Fruit fly (Drosophila melanogaster) whole organism, embryonic: ENCODE measurements around the gene CG17364.
A peak's percentile ranks its signal among the peaks of the same experiment; 100 is the strongest.

ENCODE experiments used
- BEAF-32 ChIP-seq: fragments of 200-800 bp; sonication (Bioruptor generic); optimal IDR thresholded peaks from 3 replicates; lab custom pipeline; 2017; ENCODE audit warnings: missing biosample characterization, missing genetic modification characterization, mild to moderate bottlenecking, moderate library complexity, missing genetic modification reagents
- CG10431 ChIP-seq: fragments of 200-800 bp; sonication (Bioruptor generic); optimal IDR thresholded peaks from 3 replicates; lab custom pipeline; 2018; ENCODE audit warnings: missing biosample characterization, mild to moderate bottlenecking, missing genetic modification characterization
- CG11504 ChIP-seq: fragments of 200-800 bp; sonication (Bioruptor generic); optimal IDR thresholded peaks from 3 replicates; lab custom pipeline; 2019; ENCODE audit warnings: missing biosample characterization, mild to moderate bottlenecking, missing genetic modification characterization, moderate library complexity
- CG11560 ChIP-seq: fragments of 200-800 bp; sonication (Bioruptor generic); IDR thresholded peaks from 3 replicates; pipeline ENCODE4 v1.3.6; 2022; ENCODE audit warnings: missing biosample characterization, missing genetic modification characterization
- CG11695 ChIP-seq: fragments of 200-800 bp; sonication (Bioruptor generic); IDR thresholded peaks from 3 replicates; pipeline ENCODE4 v1.3.6; 2022; ENCODE audit warnings: missing biosample characterization, missing genetic modification characterization
- CG12071 ChIP-seq: fragments of 200-800 bp; sonication (Bioruptor generic); optimal IDR thresholded peaks from 3 replicates; lab custom pipeline; 2018; ENCODE audit warnings: missing biosample characterization, mild to moderate bottlenecking, missing genetic modification characterization
- CG12942 ChIP-seq: fragments of 200-800 bp; sonication (Bioruptor generic); optimal IDR thresholded peaks from 3 replicates; lab custom pipeline; 2016; ENCODE audit warnings: missing biosample characterization, missing genetic modification characterization
- CG14014 ChIP-seq: fragments of 200-800 bp; sonication (Bioruptor generic); IDR thresholded peaks from 2 replicates; pipeline ENCODE4 v1.3.6; 2022; ENCODE audit warnings: missing biosample characterization, missing genetic modification characterization
- CG15601 ChIP-seq: fragments of 200-800 bp; sonication (Bioruptor generic); optimal IDR thresholded peaks from 3 replicates; lab custom pipeline; 2019; ENCODE audit warnings: missing biosample characterization, mild to moderate bottlenecking, missing genetic modification characterization, moderate library complexity
- CG16813 ChIP-seq: fragments of 200-800 bp; sonication (Bioruptor generic); IDR thresholded peaks from 3 replicates; pipeline ENCODE4 v1.3.6; 2022; ENCODE audit warnings: missing biosample characterization, missing genetic modification characterization; ENCODE audit not compliant: partially characterized antibody
- CG18599 ChIP-seq: fragments of 200-800 bp; sonication (Bioruptor generic); optimal IDR thresholded peaks from 3 replicates; lab custom pipeline; 2017; ENCODE audit warnings: missing biosample characterization, missing genetic modification characterization, mild to moderate bottlenecking, moderate library complexity, missing genetic modification reagents
- CG18764 ChIP-seq: fragments of 200-800 bp; sonication (Bioruptor generic); optimal IDR thresholded peaks from 3 replicates; lab custom pipeline; 2016; ENCODE audit warnings: missing biosample characterization, missing genetic modification characterization
- CG2875 ChIP-seq: fragments of 200-800 bp; sonication (Bioruptor generic); optimal IDR thresholded peaks from 2 replicates; lab custom pipeline; 2017; ENCODE audit warnings: missing biosample characterization, mild to moderate bottlenecking, missing genetic modification characterization, missing genetic modification reagents
- CG31441 ChIP-seq: fragments of 200-800 bp; sonication (Bioruptor generic); IDR thresholded peaks from 2 replicates; pipeline ENCODE4 v1.3.6; 2022; ENCODE audit warnings: missing biosample characterization, missing genetic modification characterization
- CG3407 ChIP-seq: fragments of 200-800 bp; sonication (Bioruptor generic); optimal IDR thresholded peaks from 2 replicates; lab custom pipeline; 2018; ENCODE audit warnings: missing biosample characterization, mild to moderate bottlenecking, missing genetic modification characterization
- CG43689 ChIP-seq: fragments of 200-800 bp; sonication (Bioruptor generic); IDR thresholded peaks from 2 replicates; pipeline ENCODE4 v1.3.6; 2022; ENCODE audit warnings: missing biosample characterization, missing genetic modification characterization
- CG6854 ChIP-seq: fragments of 200-800 bp; sonication (Bioruptor generic); optimal IDR thresholded peaks from 3 replicates; lab custom pipeline; 2017; ENCODE audit warnings: missing biosample characterization, mild to moderate bottlenecking, missing genetic modification characterization
- CG7745 ChIP-seq: fragments of 200-800 bp; sonication (Bioruptor generic); optimal IDR thresholded peaks from 2 replicates; lab custom pipeline; 2018; ENCODE audit warnings: missing biosample characterization, mild to moderate bottlenecking, missing genetic modification characterization, moderate library complexity
- CG8281 ChIP-seq: fragments of 200-800 bp; sonication (Bioruptor generic); optimal IDR thresholded peaks from 2 replicates; lab custom pipeline; 2018; ENCODE audit warnings: missing biosample characterization, mild to moderate bottlenecking, missing genetic modification characterization, moderate library complexity
- CG9932 ChIP-seq: fragments of 200-800 bp; sonication (Bioruptor generic); IDR thresholded peaks from 2 replicates; pipeline ENCODE4 v1.3.6; 2022; ENCODE audit warnings: missing biosample characterization, missing genetic modification characterization
- CHES-1-like ChIP-seq: fragments of 200-800 bp; sonication (Bioruptor generic); optimal IDR thresholded peaks from 2 replicates; lab custom pipeline; 2016; ENCODE audit warnings: missing biosample characterization, missing genetic modification characterization
- Dek ChIP-seq: fragments of 200-800 bp; sonication (Bioruptor generic); optimal IDR thresholded peaks from 3 replicates; lab custom pipeline; 2019; ENCODE audit warnings: missing biosample characterization, mild to moderate bottlenecking, missing genetic modification characterization, moderate library complexity
- Dip3 ChIP-seq: fragments of 200-800 bp; sonication (Bioruptor generic); optimal IDR thresholded peaks from 3 replicates; lab custom pipeline; 2016; ENCODE audit warnings: missing biosample characterization, missing genetic modification characterization
- Fer2 ChIP-seq: fragments of 200-800 bp; sonication (Bioruptor generic); optimal IDR thresholded peaks from 2 replicates; lab custom pipeline; 2018; ENCODE audit warnings: missing biosample characterization, mild to moderate bottlenecking, missing genetic modification characterization, moderate library complexity
- Lpt ChIP-seq: fragments of >200 bp; optimal IDR thresholded peaks from 2 replicates; lab custom pipeline; 2018; ENCODE audit warnings: missing biosample characterization, missing genetic modification characterization
- NFAT ChIP-seq: fragments of 200-800 bp; sonication (Bioruptor generic); IDR thresholded peaks from 2 replicates; pipeline ENCODE4 v1.3.6; 2022; ENCODE audit warnings: missing biosample characterization, missing genetic modification characterization
- Nf-YB ChIP-seq: fragments of 200-800 bp; sonication (Bioruptor generic); optimal IDR thresholded peaks from 3 replicates; lab custom pipeline; 2019; ENCODE audit warnings: missing biosample characterization, mild to moderate bottlenecking, missing genetic modification characterization, moderate library complexity
- Nf-YC ChIP-seq: fragments of 200-800 bp; optimal IDR thresholded peaks from 3 replicates; lab custom pipeline; 2019; ENCODE audit warnings: missing biosample characterization, mild to moderate bottlenecking, missing genetic modification characterization, moderate library complexity
- Vsx1 ChIP-seq: fragments of 200-800 bp; sonication (Bioruptor generic); optimal IDR thresholded peaks from 2 replicates; lab custom pipeline; 2017; ENCODE audit warnings: missing biosample characterization, mild to moderate bottlenecking, missing genetic modification characterization, missing genetic modification reagents
- Xrp1 ChIP-seq: fragments of 200-800 bp; sonication (Bioruptor generic); IDR thresholded peaks from 2 replicates; pipeline ENCODE4 v1.3.6; 2022; ENCODE audit warnings: missing biosample characterization, missing genetic modification characterization
- ash1 ChIP-seq: fragments of 200-800 bp; sonication (Bioruptor generic); optimal IDR thresholded peaks from 2 replicates; lab custom pipeline; 2018; ENCODE audit warnings: missing biosample characterization, mild to moderate bottlenecking, missing genetic modification characterization
- ato ChIP-seq: fragments of 200-800 bp; sonication (Bioruptor generic); IDR thresholded peaks from 2 replicates; pipeline ENCODE4 v1.3.6; 2022; ENCODE audit warnings: missing biosample characterization, missing genetic modification characterization; ENCODE audit not compliant: partially characterized antibody
- bbx ChIP-seq: fragments of 200-800 bp; sonication (Bioruptor generic); IDR thresholded peaks from 2 replicates; pipeline ENCODE4 v1.3.6; 2022; ENCODE audit warnings: missing biosample characterization, missing genetic modification characterization; ENCODE audit not compliant: partially characterized antibody
- chinmo ChIP-seq: fragments of 200-800 bp; sonication (Bioruptor generic); IDR thresholded peaks from 4 replicates; pipeline ENCODE4 v1.3.6; 2022; ENCODE audit warnings: missing biosample characterization, missing genetic modification characterization; ENCODE audit not compliant: partially characterized antibody
- emc ChIP-seq: fragments of 200-800 bp; sonication (Bioruptor generic); optimal IDR thresholded peaks from 2 replicates; lab custom pipeline; 2016; ENCODE audit warnings: missing biosample characterization, missing genetic modification characterization
- esg ChIP-seq: fragments of 200-800 bp; sonication (Bioruptor generic); conservative IDR thresholded peaks from 2 replicates; pipeline ENCODE4 v1.3.6; 2022; ENCODE audit warnings: missing biosample characterization, missing genetic modification characterization
- gcm ChIP-seq: fragments of 200-800 bp; sonication (Bioruptor generic); optimal IDR thresholded peaks from 2 replicates; lab custom pipeline; 2019; ENCODE audit warnings: missing biosample characterization, mild to moderate bottlenecking, missing genetic modification characterization, moderate library complexity
- hbn ChIP-seq: fragments of 200-800 bp; sonication (Bioruptor generic); IDR thresholded peaks from 2 replicates; pipeline ENCODE4 v1.3.6; 2022; ENCODE audit warnings: missing biosample characterization, missing genetic modification characterization; ENCODE audit not compliant: partially characterized antibody
- jing ChIP-seq: fragments of 200-800 bp; sonication (Bioruptor generic); optimal IDR thresholded peaks from 2 replicates; lab custom pipeline; 2018; ENCODE audit warnings: missing biosample characterization, mild to moderate bottlenecking, missing genetic modification characterization
- nom ChIP-seq: fragments of 200-800 bp; sonication (Bioruptor generic); optimal IDR thresholded peaks from 2 replicates; lab custom pipeline; 2017; ENCODE audit warnings: missing biosample characterization, missing genetic modification characterization, mild to moderate bottlenecking, moderate library complexity, missing genetic modification reagents
- odd ChIP-seq: fragments of 200-800 bp; sonication (Bioruptor generic); optimal IDR thresholded peaks from 2 replicates; lab custom pipeline; 2017; ENCODE audit warnings: missing biosample characterization, mild to moderate bottlenecking, missing genetic modification characterization
- otp ChIP-seq: fragments of 200-800 bp; sonication (Bioruptor generic); IDR thresholded peaks from 3 replicates; pipeline ENCODE4, ENCODE4 v1.3.6; 2022; ENCODE audit warnings: missing biosample characterization, missing genetic modification characterization
- pb ChIP-seq: fragments of 200-800 bp; sonication (Bioruptor generic); optimal IDR thresholded peaks from 3 replicates; lab custom pipeline; 2016; ENCODE audit warnings: missing biosample characterization, missing genetic modification characterization
- pum ChIP-seq: fragments of 200-800 bp; sonication (Bioruptor generic); optimal IDR thresholded peaks from 2 replicates; lab custom pipeline; 2016; ENCODE audit warnings: missing biosample characterization, missing genetic modification characterization
- sob ChIP-seq: fragments of 200-800 bp; sonication (Bioruptor generic); IDR thresholded peaks from 2 replicates; pipeline ENCODE4 v1.3.6; 2022; ENCODE audit warnings: missing biosample characterization, missing genetic modification characterization
- sr ChIP-seq: fragments of 200-800 bp; sonication (Bioruptor generic); IDR thresholded peaks from 3 replicates; pipeline ENCODE4 v1.3.6; 2022; ENCODE audit warnings: missing biosample characterization, missing genetic modification characterization
- ssp ChIP-seq: fragments of 200-800 bp; sonication (Bioruptor generic); IDR thresholded peaks from 2 replicates; pipeline ENCODE4 v1.3.6; 2022; ENCODE audit warnings: missing biosample characterization, missing genetic modification characterization
- yki ChIP-seq: fragments of >200 bp; optimal IDR thresholded peaks from 3 replicates; lab custom pipeline; 2018
- zfh1 ChIP-seq: fragments of 200-800 bp; sonication (Bioruptor generic); IDR thresholded peaks from 3 replicates; pipeline ENCODE4 v1.3.6; 2022; ENCODE audit warnings: missing biosample characterization, missing genetic modification characterization

Gene CG17364

DNA sequence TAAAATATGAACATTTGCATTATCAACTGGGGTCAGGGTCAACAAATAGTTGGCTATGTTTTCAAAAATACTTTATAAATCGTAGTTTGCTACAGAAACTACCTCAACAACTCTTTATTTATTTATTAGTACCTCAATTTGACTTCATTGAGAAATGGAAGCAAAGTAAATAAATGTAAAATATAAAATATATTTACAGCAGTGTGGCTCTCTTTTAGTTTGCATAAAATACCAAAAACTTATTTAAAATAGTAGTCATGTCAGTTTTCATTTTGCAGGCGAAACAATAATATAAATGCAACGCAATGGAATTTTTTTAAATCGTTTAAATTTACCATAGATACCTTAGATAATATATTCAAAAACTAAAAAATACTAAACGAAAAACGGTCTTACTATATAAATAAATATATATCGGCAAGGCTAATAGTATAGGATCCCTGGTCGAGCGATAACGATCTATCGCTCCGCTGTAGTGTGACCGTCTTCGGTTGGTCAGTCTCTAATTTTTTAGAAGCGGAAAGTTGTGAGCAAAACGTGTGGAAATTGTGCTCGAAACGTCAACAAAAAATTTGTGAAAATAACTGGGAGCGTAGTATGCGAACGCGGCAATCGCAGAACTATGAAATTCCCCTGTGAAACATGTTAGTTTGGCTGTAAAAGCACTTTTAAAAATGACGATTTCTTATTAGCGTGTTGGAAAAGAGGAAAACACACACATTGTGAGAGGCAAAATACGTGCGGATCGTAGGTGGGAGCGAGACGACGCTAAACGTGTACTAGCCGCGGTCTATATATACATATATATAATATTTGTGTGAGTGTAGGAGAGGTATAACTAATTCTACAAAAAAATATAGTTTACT, 8.7 kb upstream of the CG17364 start, which contains the start of the genes Nprl3 and upSET (continued):
- no peak for TF ChIP-seq CG18764
- no peak for TF ChIP-seq CG2875
- no peak for TF ChIP-seq CG11695 (GFP tag; lab: Robert Waterston, UW)
- TF ChIP-seq CG11560 (tag; lab: Robert Waterston, UW), result no peak
- TF ChIP-seq jing, result no peak
- no peak for TF ChIP-seq NFAT (GFP tag; lab: Robert Waterston, UW)
- peak; percentile 71; the same call in 1 of the 4 replicates for TF ChIP-seq chinmo (GFP tag; lab: Robert Waterston, UW)
- no peak for TF ChIP-seq CG12071 (GFP tag; lab: Kevin White, UChicago)
- TF ChIP-seq ato (GFP tag; lab: Robert Waterston, UW), result peak; percentile 69; the same call in 1 of the 2 replicates
- TF ChIP-seq CG11504 (tag; lab: Kevin White, UChicago), result peak; percentile 44
- no peak for TF ChIP-seq sob (GFP tag; lab: Robert Waterston, UW)
- no peak for TF ChIP-seq Fer2 (tag; lab: Kevin White, UChicago)
- peak; percentile 80 for TF ChIP-seq hbn (GFP tag; lab: Robert Waterston, UW)
- TF ChIP-seq CG10431 (GFP tag; lab: Kevin White, UChicago), result no peak
- no peak for TF ChIP-seq Vsx1 (GFP tag; lab: Kevin White, UChicago)
- TF ChIP-seq CG43689, result no peak
- no peak for TF ChIP-seq yki
- TF ChIP-seq zfh1 (GFP tag; lab: Robert Waterston, UW), result no peak
- no peak for TF ChIP-seq CG18599
- peak; percentile 24 for TF ChIP-seq CG15601 (tag; lab: Kevin White, UChicago)
- peak; percentile 94 for TF ChIP-seq BEAF-32 (GFP tag; lab: Kevin White, UChicago)
- no peak for TF ChIP-seq emc (GFP tag; lab: Kevin White, UChicago)
- TF ChIP-seq CG12942 (GFP tag; lab: Kevin White, UChicago), result no peak
- TF ChIP-seq CG3407 (GFP tag; lab: Kevin White, UChicago), result no peak
- no peak for TF ChIP-seq esg (GFP tag; lab: Robert Waterston, UW)
- no peak for TF ChIP-seq CG14014
- no peak for TF ChIP-seq Lpt (GFP tag; lab: Kevin White, UChicago)
- no peak for TF ChIP-seq Nf-YB (GFP tag; lab: Kevin White, UChicago)
- TF ChIP-seq Xrp1 (GFP tag; lab: Robert Waterston, UW), result no peak; the same call in 1 of the 2 replicates
- no peak for TF ChIP-seq ssp
- no peak for TF ChIP-seq CG7745 (tag; lab: Kevin White, UChicago)
- no peak for TF ChIP-seq pb
- no peak for TF ChIP-seq gcm (GFP tag; lab: Kevin White, UChicago)
- peak; percentile 90 for TF ChIP-seq bbx (GFP tag; lab: Robert Waterston, UW)
- TF ChIP-seq nom (GFP tag; lab: Kevin White, UChicago), result peak; percentile 40
- TF ChIP-seq pum, result no peak
- TF ChIP-seq CG6854 (GFP tag; lab: Kevin White, UChicago), result no peak
- no peak for TF ChIP-seq Dek
- TF ChIP-seq Dip3 (GFP tag; lab: Kevin White, UChicago), result no peak
- no peak for TF ChIP-seq odd (GFP tag; lab: Kevin White, UChicago)
- TF ChIP-seq CG16813 (GFP tag; lab: Robert Waterston, UW), result peak; percentile 91
- peak; percentile 60 for TF ChIP-seq Nf-YC (tag; lab: Kevin White, UChicago)
- TF ChIP-seq otp (GFP tag; lab: Robert Waterston, UW), result no peak
- no peak; the same call in 1 of the 2 replicates for TF ChIP-seq CG31441 (GFP tag; lab: Robert Waterston, UW)
- TF ChIP-seq ash1 (GFP tag; lab: Kevin White, UChicago), result no peak
- TF ChIP-seq CG9932 (GFP tag; lab: Robert Waterston, UW), result peak; percentile 17; the same call in 1 of the 2 replicates
- TF ChIP-seq CHES-1-like (GFP tag; lab: Kevin White, UChicago), result peak; percentile 46
- no peak for TF ChIP-seq CG8281 (tag; lab: Kevin White, UChicago)
- no peak for TF ChIP-seq sr (GFP tag; lab: Robert Waterston, UW)
